Fruit fly (Drosophila melanogaster) whole organism, adult: ENCODE results near the gene BomT3.

Experiments
- CG12768 ChIP-seq: fragments of 200-800 bp; sonication (Bioruptor generic); optimal IDR thresholded peaks from 2 replicates; lab custom pipeline; 2017; ENCODE audit warnings: missing biosample characterization, missing genetic modification characterization, mild to moderate bottlenecking, moderate library complexity, missing genetic modification reagents
- CG14711 ChIP-seq: fragments of 200-800 bp; sonication (Bioruptor generic); optimal IDR thresholded peaks from 2 replicates; lab custom pipeline; 2018; ENCODE audit warnings: missing biosample characterization, mild to moderate bottlenecking, missing genetic modification characterization, moderate library complexity
- CG1620 ChIP-seq: fragments of 200-800 bp; sonication (Bioruptor generic); optimal IDR thresholded peaks from 2 replicates; lab custom pipeline; 2016; ENCODE audit warnings: missing biosample characterization, missing genetic modification characterization
- CG5204 ChIP-seq: fragments of 200-800 bp; sonication (Bioruptor generic); optimal IDR thresholded peaks from 2 replicates; lab custom pipeline; 2016; ENCODE audit warnings: missing biosample characterization, missing genetic modification characterization
- CG7045 ChIP-seq: fragments of 200-800 bp; sonication (Bioruptor generic); optimal IDR thresholded peaks from 2 replicates; lab custom pipeline; 2017; ENCODE audit warnings: missing biosample characterization, mild to moderate bottlenecking, missing genetic modification characterization
- CG7101 ChIP-seq: fragments of 200-800 bp; sonication (Bioruptor generic); optimal IDR thresholded peaks from 2 replicates; lab custom pipeline; 2018; ENCODE audit warnings: missing biosample characterization, mild to moderate bottlenecking, missing genetic modification characterization, moderate library complexity
- Mnt ChIP-seq: fragments of 200-800 bp; sonication (Bioruptor generic); optimal IDR thresholded peaks from 2 replicates; lab custom pipeline; 2016; ENCODE audit warnings: missing biosample characterization, mild to moderate bottlenecking, missing genetic modification characterization
- cnc ChIP-seq, 2 experiments: fragments of >200 bp; optimal IDR thresholded peaks; 2 replicates each; lab custom pipeline; 2017
- kay ChIP-seq: fragments of 200-800 bp; sonication (Bioruptor generic); peaks from one replicate; lab custom pipeline; 2016; ENCODE audit warnings: missing biosample characterization, missing genetic modification characterization, borderline replicate concordance
- ovo ChIP-seq: fragments of 200-800 bp; sonication (Bioruptor generic); optimal IDR thresholded peaks from 2 replicates; lab custom pipeline; 2016; ENCODE audit warnings: missing biosample characterization, missing genetic modification characterization
- pad ChIP-seq: fragments of 200-800 bp; sonication (Bioruptor generic); optimal IDR thresholded peaks from 3 replicates; lab custom pipeline; 2017; ENCODE audit warnings: missing biosample characterization, missing genetic modification characterization, mild to moderate bottlenecking, moderate library complexity, missing genetic modification reagents
- toe ChIP-seq: fragments of 200-800 bp; sonication (Bioruptor generic); optimal IDR thresholded peaks from 2 replicates; lab custom pipeline; 2016; ENCODE audit warnings: missing biosample characterization, missing genetic modification characterization

DNA sequence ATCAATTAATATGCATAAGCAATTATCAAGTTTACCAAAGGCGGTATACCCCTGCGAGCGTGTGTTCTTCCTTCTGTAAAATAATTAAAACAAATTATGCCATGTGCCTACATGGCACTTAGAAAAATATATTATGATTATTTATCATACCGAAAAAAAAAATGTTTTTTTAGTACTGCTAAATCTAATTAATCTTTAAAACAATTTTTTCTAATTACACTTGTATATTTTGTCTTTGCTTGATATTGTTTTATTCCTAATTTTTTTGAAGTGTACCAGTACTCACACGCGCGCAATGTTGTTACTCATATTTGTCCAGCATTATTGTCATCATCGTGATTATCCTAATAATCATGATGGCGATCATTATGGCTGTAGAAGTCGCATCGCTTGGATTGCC lies 37.1 kb upstream of the BomT3 start:
- TF ChIP-seq pad (GFP tag; lab: Kevin White, UChicago) (no peak), toe (GFP tag; lab: Kevin White, UChicago) (no peak), CG7045 (no peak), ovo (no peak), CG14711 (no peak), kay (GFP tag; lab: Kevin White, UChicago) (no peak), CG5204 (no peak), CG7101 (tag; lab: Kevin White, UChicago) (no peak), CG12768 (GFP tag; lab: Kevin White, UChicago) (no peak), cnc (optimal IDR thresholded peaks at IDR 0.05; lab: Kevin White, UChicago) (no peak), CG1620 (GFP tag; lab: Kevin White, UChicago) (no peak), Mnt (GFP tag; lab: Kevin White, UChicago) (no peak)
